Fruit fly (Drosophila melanogaster): ENCODE data around the gene CG4080.

DNA sequence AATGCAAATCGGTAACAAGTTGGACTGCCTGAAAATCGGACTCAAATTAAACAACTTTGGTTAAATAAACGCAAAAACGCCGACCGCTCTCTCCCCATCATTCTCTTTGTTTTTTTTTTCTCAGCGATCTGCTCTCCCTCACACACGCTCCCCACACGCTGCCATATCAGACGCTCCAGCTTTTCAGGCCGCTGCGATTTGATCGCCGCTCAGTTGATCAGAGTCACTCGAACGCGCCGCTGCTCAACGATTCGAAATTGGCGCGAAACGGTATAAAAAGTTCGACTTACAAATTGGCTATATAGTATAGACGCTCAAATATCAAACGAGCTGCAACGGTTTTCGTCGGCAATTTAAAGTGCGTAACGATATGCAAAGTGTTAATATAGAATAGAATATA, 58.8 kb downstream of the CG4080 start:
- TF ChIP-seq pan (optimal IDR thresholded peaks at IDR 0.05) (no peak), usp (GFP tag; optimal IDR thresholded peaks at IDR 0.05) (no peak), psq (optimal IDR thresholded peaks at IDR 0.05) (no peak)
